Fruit fly (Drosophila melanogaster) whole organism, embryonic: ENCODE results near the gene Mtr3.
A peak's percentile ranks its signal among the peaks of the same experiment; 100 is the strongest.

ENCODE experiments used
- Aef1 ChIP-seq: fragments of 200-800 bp; sonication (Bioruptor generic); IDR thresholded peaks from 3 replicates; pipeline ENCODE4 v1.3.6; 2022; ENCODE audit warnings: missing biosample characterization, missing genetic modification characterization
- BtbVII ChIP-seq: fragments of 200-800 bp; sonication (Bioruptor generic); optimal IDR thresholded peaks from 3 replicates; lab custom pipeline; 2017; ENCODE audit warnings: missing biosample characterization, mild to moderate bottlenecking, missing genetic modification characterization
- CG10654 ChIP-seq: fragments of 200-800 bp; sonication (Bioruptor generic); optimal IDR thresholded peaks from 2 replicates; lab custom pipeline; 2016; ENCODE audit warnings: missing biosample characterization, missing genetic modification characterization
- CG11093 ChIP-seq: fragments of 200-800 bp; sonication (Bioruptor generic); IDR thresholded peaks from 3 replicates; pipeline ENCODE4 v1.3.6; 2022; ENCODE audit warnings: missing biosample characterization, missing genetic modification characterization
- CG11504 ChIP-seq: fragments of 200-800 bp; sonication (Bioruptor generic); optimal IDR thresholded peaks from 3 replicates; lab custom pipeline; 2019; ENCODE audit warnings: missing biosample characterization, mild to moderate bottlenecking, missing genetic modification characterization, moderate library complexity
- CG12744 ChIP-seq: fragments of 200-800 bp; sonication (Bioruptor generic); optimal IDR thresholded peaks from 2 replicates; lab custom pipeline; 2016; ENCODE audit warnings: missing biosample characterization, missing genetic modification characterization
- CG13296 ChIP-seq: fragments of 200-800 bp; sonication (Bioruptor generic); optimal IDR thresholded peaks from 3 replicates; lab custom pipeline; 2018; ENCODE audit warnings: missing biosample characterization, mild to moderate bottlenecking, missing genetic modification characterization
- CG14441 ChIP-seq: fragments of 200-800 bp; sonication (Bioruptor generic); IDR thresholded peaks from 2 replicates; pipeline ENCODE4 v1.3.6; 2022; ENCODE audit warnings: missing biosample characterization, missing genetic modification characterization
- CG17359 ChIP-seq: fragments of 200-800 bp; sonication (Bioruptor generic); optimal IDR thresholded peaks from 3 replicates; lab custom pipeline; 2018; ENCODE audit warnings: missing biosample characterization, mild to moderate bottlenecking, missing genetic modification characterization, moderate library complexity
- CG2875 ChIP-seq: fragments of 200-800 bp; sonication (Bioruptor generic); optimal IDR thresholded peaks from 2 replicates; lab custom pipeline; 2017; ENCODE audit warnings: missing biosample characterization, mild to moderate bottlenecking, missing genetic modification characterization, missing genetic modification reagents
- CG6272 ChIP-seq: fragments of 200-800 bp; sonication (Bioruptor generic); IDR thresholded peaks from 2 replicates; pipeline ENCODE4 v1.3.6; 2022; ENCODE audit warnings: missing biosample characterization, missing genetic modification characterization
- CG6765 ChIP-seq: fragments of 200-800 bp; sonication (Bioruptor generic); optimal IDR thresholded peaks from 3 replicates; lab custom pipeline; 2017; ENCODE audit warnings: missing biosample characterization, mild to moderate bottlenecking, missing genetic modification characterization
- CG6854 ChIP-seq: fragments of 200-800 bp; sonication (Bioruptor generic); optimal IDR thresholded peaks from 3 replicates; lab custom pipeline; 2017; ENCODE audit warnings: missing biosample characterization, mild to moderate bottlenecking, missing genetic modification characterization
- CG8924 ChIP-seq: fragments of 200-800 bp; optimal IDR thresholded peaks from 3 replicates; lab custom pipeline; 2019; ENCODE audit warnings: missing biosample characterization, mild to moderate bottlenecking, missing genetic modification characterization, moderate library complexity
- CG9817 ChIP-seq: fragments of 200-800 bp; sonication (Bioruptor generic); optimal IDR thresholded peaks from 2 replicates; lab custom pipeline; 2018; ENCODE audit warnings: missing biosample characterization, mild to moderate bottlenecking, missing genetic modification characterization, moderate library complexity
- Camta ChIP-seq: fragments of 200-800 bp; sonication (Bioruptor generic); optimal IDR thresholded peaks from 2 replicates; lab custom pipeline; 2016; ENCODE audit warnings: missing biosample characterization, missing genetic modification characterization
- Chrac-16 ChIP-seq: fragments of 200-800 bp; sonication (Bioruptor generic); optimal IDR thresholded peaks from 3 replicates; lab custom pipeline; 2016; ENCODE audit warnings: missing biosample characterization, missing genetic modification characterization
- Hand ChIP-seq: fragments of 200-800 bp; sonication (Bioruptor generic); optimal IDR thresholded peaks from 2 replicates; lab custom pipeline; 2017; ENCODE audit warnings: mild to moderate bottlenecking, missing biosample characterization, missing genetic modification reagents, missing genetic modification characterization
- Lhr ChIP-seq: fragments of 200-800 bp; sonication (Bioruptor generic); optimal IDR thresholded peaks from 3 replicates; lab custom pipeline; 2017; ENCODE audit warnings: mild to moderate bottlenecking, missing biosample characterization, missing genetic modification reagents, missing genetic modification characterization
- MTF-1 ChIP-seq: fragments of 200-800 bp; sonication (Bioruptor generic); optimal IDR thresholded peaks from 2 replicates; lab custom pipeline; 2018; ENCODE audit warnings: missing biosample characterization, mild to moderate bottlenecking, missing genetic modification characterization, borderline replicate concordance
- Neu2 ChIP-seq: fragments of 200-800 bp; sonication (Bioruptor generic); optimal IDR thresholded peaks from 3 replicates; lab custom pipeline; 2016; ENCODE audit warnings: missing biosample characterization, missing genetic modification characterization, borderline replicate concordance
- Rx ChIP-seq: fragments of 200-800 bp; sonication (Bioruptor generic); IDR thresholded peaks from 2 replicates; pipeline ENCODE4 v1.3.6; 2022; ENCODE audit warnings: missing biosample characterization, missing genetic modification characterization
- Scr ChIP-seq: fragments of 200-800 bp; sonication (Bioruptor generic); IDR thresholded peaks from 2 replicates; pipeline ENCODE4 v1.3.6; 2022; ENCODE audit warnings: missing biosample characterization, missing genetic modification characterization; ENCODE audit not compliant: partially characterized antibody
- Six4 ChIP-seq: fragments of 200-800 bp; sonication (Bioruptor generic); optimal IDR thresholded peaks from 2 replicates; lab custom pipeline; 2016; ENCODE audit warnings: missing biosample characterization, missing genetic modification characterization
- Trl ChIP-seq, 3 experiments: fragments of >200 bp in 2 of 3; fragments of 200-800 bp in 1 of 3; sonication (Bioruptor generic) in 1 of 3; optimal IDR thresholded peaks; 2 replicates in 1 of 3; 3 replicates in 2 of 3; lab custom pipeline; 2016 to 2017; ENCODE audit warnings: missing biosample characterization in 1 of 3, missing genetic modification characterization in 1 of 3
- Xrp1 ChIP-seq: fragments of 200-800 bp; sonication (Bioruptor generic); IDR thresholded peaks from 2 replicates; pipeline ENCODE4 v1.3.6; 2022; ENCODE audit warnings: missing biosample characterization, missing genetic modification characterization
- amos ChIP-seq: fragments of 200-800 bp; sonication (Bioruptor generic); IDR thresholded peaks from 2 replicates; pipeline ENCODE4 v1.3.6; 2022; ENCODE audit warnings: missing biosample characterization, missing genetic modification characterization; ENCODE audit not compliant: partially characterized antibody
- corto ChIP-seq: fragments of 200-800 bp; sonication (Bioruptor generic); optimal IDR thresholded peaks from 2 replicates; lab custom pipeline; 2016; ENCODE audit warnings: missing biosample characterization, mild to moderate bottlenecking, missing genetic modification characterization, moderate library complexity
- croc ChIP-seq: fragments of 200-800 bp; sonication (Bioruptor generic); conservative IDR thresholded peaks from 3 replicates; pipeline ENCODE4 v1.3.6; 2022; ENCODE audit warnings: missing biosample characterization, missing genetic modification characterization
- dmrt11E ChIP-seq: fragments of 200-800 bp; sonication (Bioruptor generic); optimal IDR thresholded peaks from 3 replicates; lab custom pipeline; 2018; ENCODE audit warnings: missing biosample characterization, mild to moderate bottlenecking, missing genetic modification characterization, moderate library complexity
- emc ChIP-seq: fragments of 200-800 bp; sonication (Bioruptor generic); optimal IDR thresholded peaks from 2 replicates; lab custom pipeline; 2016; ENCODE audit warnings: missing biosample characterization, missing genetic modification characterization
- ham ChIP-seq: fragments of 200-800 bp; sonication (Bioruptor generic); IDR thresholded peaks from 2 replicates; pipeline ENCODE4 v1.3.6; 2022; ENCODE audit warnings: missing biosample characterization, missing genetic modification characterization
- hbn ChIP-seq: fragments of 200-800 bp; sonication (Bioruptor generic); IDR thresholded peaks from 2 replicates; pipeline ENCODE4 v1.3.6; 2022; ENCODE audit warnings: missing biosample characterization, missing genetic modification characterization; ENCODE audit not compliant: partially characterized antibody
- her ChIP-seq: fragments of 200-800 bp; sonication (Bioruptor generic); optimal IDR thresholded peaks from 2 replicates; lab custom pipeline; 2016; ENCODE audit warnings: missing biosample characterization, missing genetic modification characterization
- ind ChIP-seq: fragments of 200-800 bp; sonication (Bioruptor generic); optimal IDR thresholded peaks from 3 replicates; lab custom pipeline; 2016; ENCODE audit warnings: missing biosample characterization, missing genetic modification characterization
- lilli ChIP-seq: fragments of 200-800 bp; sonication (Bioruptor generic); optimal IDR thresholded peaks from 3 replicates; lab custom pipeline; 2016; ENCODE audit warnings: missing biosample characterization, missing genetic modification characterization
- maf-S ChIP-seq: fragments of 200-800 bp; sonication (Bioruptor generic); optimal IDR thresholded peaks from 2 replicates; lab custom pipeline; 2016; ENCODE audit warnings: missing biosample characterization, missing genetic modification characterization
- pan ChIP-seq, 4 experiments: fragments of >200 bp in 3 of 4; fragments of 200-800 bp in 1 of 4; sonication (Bioruptor generic) in 1 of 4; optimal IDR thresholded peaks in 3 of 4; IDR thresholded peaks in 1 of 4; 2 replicates each; pipeline versions ENCODE4 v1.3.6 to Lab custom; 2017 to 2022; ENCODE audit warnings: missing biosample characterization in 2 of 4, missing genetic modification characterization in 2 of 4, mixed read lengths in 1 of 4
- phol ChIP-seq: fragments of 200-800 bp; sonication (Bioruptor generic); optimal IDR thresholded peaks from 3 replicates; lab custom pipeline; 2018; ENCODE audit warnings: missing biosample characterization, mild to moderate bottlenecking, missing genetic modification characterization, moderate library complexity
- scrt ChIP-seq: fragments of 200-800 bp; sonication (Bioruptor generic); optimal IDR thresholded peaks from 2 replicates; lab custom pipeline; 2018; ENCODE audit warnings: missing biosample characterization, mild to moderate bottlenecking, missing genetic modification characterization, moderate library complexity
- sim ChIP-seq: fragments of 200-800 bp; sonication (Bioruptor generic); IDR thresholded peaks from 2 replicates; pipeline ENCODE4 v1.3.6; 2022; ENCODE audit warnings: missing biosample characterization, missing genetic modification characterization
- slou ChIP-seq: fragments of 200-800 bp; sonication (Bioruptor generic); optimal IDR thresholded peaks from 3 replicates; lab custom pipeline; 2016; ENCODE audit warnings: missing biosample characterization, missing genetic modification characterization
- stwl ChIP-seq: fragments of 200-800 bp; sonication (Bioruptor generic); optimal IDR thresholded peaks from 3 replicates; lab custom pipeline; 2018; ENCODE audit warnings: missing biosample characterization, mild to moderate bottlenecking, missing genetic modification characterization, moderate library complexity
- tin ChIP-seq: fragments of 200-800 bp; sonication (Bioruptor generic); optimal IDR thresholded peaks from 3 replicates; lab custom pipeline; 2016; ENCODE audit warnings: missing biosample characterization, missing genetic modification characterization
- ttk ChIP-seq: fragments of 200-800 bp; sonication (Bioruptor generic); IDR thresholded peaks from 2 replicates; pipeline ENCODE4 v2.1.2; 2022; ENCODE audit warnings: missing biosample characterization, missing genetic modification characterization
- unc-4 ChIP-seq: fragments of 200-800 bp; sonication (Bioruptor generic); IDR thresholded peaks from 2 replicates; pipeline ENCODE4 v1.3.6; 2022; ENCODE audit warnings: missing biosample characterization, missing genetic modification characterization; ENCODE audit not compliant: partially characterized antibody

Mtr3 gene

DNA sequence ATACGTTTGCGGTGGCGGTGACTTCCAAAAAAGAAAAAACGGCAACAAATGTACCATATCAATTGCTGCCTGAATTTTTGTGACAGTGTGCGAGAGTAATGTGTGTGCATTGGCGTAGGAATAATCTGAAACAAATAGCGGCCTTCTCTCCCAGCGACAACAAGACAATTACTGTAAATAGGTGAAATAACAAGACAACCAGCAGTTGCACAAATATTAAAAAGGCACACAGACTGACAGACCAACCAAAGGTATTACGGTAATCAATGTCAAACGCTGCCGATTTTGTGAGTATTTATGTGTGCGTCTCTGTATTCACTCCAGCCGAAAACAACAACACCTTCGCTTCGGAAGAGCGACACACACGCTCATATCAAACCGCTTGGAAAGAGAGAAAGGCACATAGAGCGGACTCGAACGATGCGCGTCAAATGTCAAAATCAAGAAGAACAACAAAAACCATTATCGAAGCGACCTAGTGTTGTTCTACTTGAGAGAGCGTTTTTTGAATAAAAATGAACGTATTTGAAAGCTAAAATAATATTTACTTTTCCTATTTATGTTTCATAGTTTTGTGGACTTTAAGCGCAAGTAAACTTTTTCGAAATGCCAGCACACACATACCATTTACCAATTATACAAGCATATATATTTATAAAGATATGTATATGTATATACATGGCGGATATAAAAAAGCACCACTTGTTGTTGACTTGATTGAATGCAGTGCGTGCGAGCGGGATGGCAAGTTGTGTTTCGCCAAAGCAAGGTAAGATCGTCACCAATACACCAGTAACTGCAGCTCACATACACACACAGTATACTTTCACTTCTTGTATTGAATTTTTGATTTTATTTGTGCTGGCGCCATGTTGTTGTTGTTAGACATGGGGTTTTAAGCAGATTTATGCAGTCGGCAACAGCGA is 6.5 kb downstream of the Mtr3 start (continued):
- TF ChIP-seq CG6272 (GFP tag; lab: Robert Waterston, UW) (no peak), CG12744 (GFP tag; lab: Kevin White, UChicago) (peak; percentile 27), CG13296 (GFP tag; lab: Kevin White, UChicago) (peak; percentile 75), lilli (GFP tag; lab: Kevin White, UChicago) (peak; percentile 24), hbn (GFP tag; lab: Robert Waterston, UW) (no peak), CG11504 (peak; percentile 47), CG10654 (GFP tag; lab: Kevin White, UChicago) (peak; percentile 66), CG17359 (tag; lab: Kevin White, UChicago) (peak; percentile 63), croc (GFP tag; lab: Robert Waterston, UW) (no peak), MTF-1 (peak; percentile 84), phol (tag; lab: Kevin White, UChicago) (no peak), Scr (0 out of 2 replicates have a peak, but pooled peaks have one; percentile 15), CG11093 (GFP tag; lab: Robert Waterston, UW) (peak; percentile 48; the same call in 1 of the 3 replicates), Six4 (GFP tag; lab: Kevin White, UChicago) (peak; percentile 16), ttk (GFP tag; lab: Robert Waterston, UW) (no peak; the same call in 1 of the 2 replicates), BtbVII (GFP tag; lab: Kevin White, UChicago) (peak; percentile 77), CG9817 (tag; lab: Kevin White, UChicago) (peak; percentile 42), dmrt11E (peak; percentile 52), Aef1 (GFP tag; lab: Robert Waterston, UW) (no peak; the same call in 2 of the 3 replicates), CG6854 (GFP tag; lab: Kevin White, UChicago) (peak; percentile 34), sim (GFP tag; lab: Robert Waterston, UW) (peak; percentile 66; the same call in 1 of the 2 replicates), Xrp1 (GFP tag; lab: Robert Waterston, UW) (peak; percentile 78), Neu2 (GFP tag; lab: Kevin White, UChicago) (no peak), emc (GFP tag; lab: Kevin White, UChicago) (peak; percentile 32), Camta (GFP tag; lab: Kevin White, UChicago) (peak; percentile 52), ind (GFP tag; lab: Kevin White, UChicago) (peak; percentile 25), scrt (peak; percentile 34), Lhr (GFP tag; lab: Kevin White, UChicago) (peak; percentile 62), Rx (no peak), CG2875 (GFP tag; lab: Kevin White, UChicago) (peak; percentile 75), her (GFP tag; lab: Kevin White, UChicago) (peak; percentile 72), pan (optimal IDR thresholded peaks at IDR 0.05; lab: Kevin White, UChicago) (no peak), pan (GFP tag; optimal IDR thresholded peaks at IDR 0.05 in 1 of 2, IDR thresholded peaks at IDR 0.05 in 1 of 2) (peak in 1 of 2 experiments; percentile 70), Trl (optimal IDR thresholded peaks at IDR 0.05; lab: Kevin White, UChicago) (peak; percentile 66 to 86), Trl (GFP tag; optimal IDR thresholded peaks at IDR 0.05; lab: Kevin White, UChicago) (peak; percentile 77), corto (GFP tag; lab: Kevin White, UChicago) (no peak), CG8924 (peak; percentile 41), CG6765 (GFP tag; lab: Kevin White, UChicago) (peak; percentile 30), amos (GFP tag; lab: Robert Waterston, UW) (no peak), CG14441 (GFP tag; lab: Robert Waterston, UW) (peak; percentile 43; the same call in 1 of the 2 replicates), stwl (tag; lab: Kevin White, UChicago) (peak; percentile 26), unc-4 (GFP tag; lab: Robert Waterston, UW) (no peak), Hand (GFP tag; lab: Kevin White, UChicago) (no peak), Chrac-16 (no peak), maf-S (GFP tag; lab: Kevin White, UChicago) (peak; percentile 53), tin (GFP tag; lab: Kevin White, UChicago) (peak; percentile 12), ham (GFP tag; lab: Robert Waterston, UW) (no peak), slou (peak; percentile 40)
